Fruit fly (Drosophila melanogaster) whole organism, prepupa: Measurements from ENCODE around the gene Rcd7.

Source experiments
- fkh ChIP-seq: fragments of 200-800 bp; sonication (Bioruptor generic); optimal IDR thresholded peaks from 3 replicates; lab custom pipeline; 2017; ENCODE audit warnings: missing biosample characterization, mild to moderate bottlenecking, missing genetic modification characterization, moderate library complexity
- spab ChIP-seq: fragments of 200-800 bp; sonication (Bioruptor generic); optimal IDR thresholded peaks from 2 replicates; lab custom pipeline; 2017; ENCODE audit warnings: missing biosample characterization, mild to moderate bottlenecking, missing genetic modification characterization, missing genetic modification reagents

dm6 chr3L:19584369-19584915 is 39.5 kb downstream of the Rcd7 start, which contains the start of gene Shal:
- TF ChIP-seq spab (GFP tag; lab: Kevin White, UChicago) = no peak
- no peak for TF ChIP-seq fkh (GFP tag; lab: Kevin White, UChicago)
